Worm (Caenorhabditis elegans) whole organism, young adult: Measurements from ENCODE around the gene C33C12.4.

Experiments used
- let-526 ChIP-seq: fragments of 200-800 bp; sonication (Bioruptor generic); IDR thresholded peaks from 2 replicates; pipeline ENCODE4 v1.3.6; 2022; ENCODE audit warnings: missing genetic modification reagents, missing genetic modification characterization, missing compliant biosample characterization
- let-607 ChIP-seq, 2 experiments: fragments of 200-800 bp in 1 of 2; sonication (Bioruptor generic) in 1 of 2; sonication (generic microtip) in 1 of 2; optimal IDR thresholded peaks; 2 replicates each; lab custom pipeline; 2016 to 2018; ENCODE audit warnings: mild to moderate bottlenecking in 2 of 2, missing compliant biosample characterization in 2 of 2, missing genetic modification characterization in 2 of 2, moderate library complexity in 2 of 2, missing genotype in 1 of 2
- snpc-4 ChIP-seq, 5 experiments: fragments of 150-350 bp in 1 of 5; sonication (generic microtip) in 4 of 5; optimal IDR thresholded peaks; 2 replicates each; lab custom pipeline; 2014 to 2018; ENCODE audit warnings: missing genetic modification characterization in 5 of 5, missing biosample characterization in 3 of 5, antibody characterized with exemption in 2 of 5, mild to moderate bottlenecking in 2 of 5, missing compliant biosample characterization in 2 of 5, missing genotype in 2 of 5, moderate library complexity in 2 of 5, missing genetic modification reagents in 1 of 5

DNA sequence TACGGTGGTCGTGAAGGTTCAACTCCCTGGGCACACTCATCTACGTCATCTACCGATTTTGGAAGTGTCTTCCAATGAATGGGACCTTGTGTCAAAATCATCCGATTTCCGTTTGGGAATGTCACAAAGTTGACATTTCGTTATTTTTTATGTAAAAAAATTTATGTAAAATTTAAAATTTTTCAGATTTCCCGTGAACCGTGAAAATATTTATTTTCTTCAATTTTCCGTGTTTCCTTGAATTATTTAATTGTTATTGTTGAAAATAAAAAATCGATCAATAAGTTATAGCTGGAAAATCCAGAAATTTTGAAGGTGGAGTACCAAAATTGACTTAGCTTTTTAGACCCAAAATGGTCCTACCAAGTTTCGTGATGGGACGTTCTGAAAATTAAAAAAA is 30.7 kb downstream of the C33C12.4 start, which contains the start of gene hpo-7:
- TF ChIP-seq let-607 (tag; optimal IDR thresholded peaks at IDR 0.05; lab: Kevin White, UChicago) = no peak
- no peak for TF ChIP-seq let-526 (GFP tag; lab: Robert Waterston, UW)
- TF ChIP-seq snpc-4 (GFP tag; optimal IDR thresholded peaks at IDR 0.05; lab: Kevin White, UChicago) = no peak
- no peak for TF ChIP-seq snpc-4 (tag; optimal IDR thresholded peaks at IDR 0.05; lab: Kevin White, UChicago)
